Fruit fly (Drosophila melanogaster): ENCODE data around the gene Ibf1.
A peak's percentile ranks its signal among the peaks of the same experiment; 100 is the strongest.

Ibf1 gene

dm6 chr3R:9220064-9220864 lies 38.5 kb upstream of the Ibf1 start:
- TF ChIP-seq psq (GFP tag; optimal IDR thresholded peaks at IDR 0.05), result peak; percentile 96
- TF ChIP-seq fru (GFP tag; optimal IDR thresholded peaks at IDR 0.05), result peak; percentile 56
- TF ChIP-seq rgr (GFP tag; optimal IDR thresholded peaks at IDR 0.05), result peak; percentile 43
- peak; percentile 29 for TF ChIP-seq sv (GFP tag; optimal IDR thresholded peaks at IDR 0.05)
- TF ChIP-seq lola (GFP tag; optimal IDR thresholded peaks at IDR 0.05), result no peak
- TF ChIP-seq GATAd (GFP tag; optimal IDR thresholded peaks at IDR 0.05), result no peak
- TF ChIP-seq br (GFP tag; optimal IDR thresholded peaks at IDR 0.05), result peak; percentile 33
- no peak for TF ChIP-seq pan (optimal IDR thresholded peaks at IDR 0.05)
- TF ChIP-seq foxo (GFP tag; optimal IDR thresholded peaks at IDR 0.05), result peak in 1 of 2 experiments; percentile 30
- peak; percentile 18 for TF ChIP-seq ey (GFP tag; optimal IDR thresholded peaks at IDR 0.05)
- peak; percentile 5 for TF ChIP-seq HLH106 (tag; optimal IDR thresholded peaks at IDR 0.05)
- TF ChIP-seq OdsH (GFP tag; optimal IDR thresholded peaks at IDR 0.05), result peak; percentile 9
- TF ChIP-seq h (GFP tag; optimal IDR thresholded peaks at IDR 0.05), result peak; percentile 25

dm6 chr3R:9222355-9222754 lies 36.4 kb upstream of the Ibf1 start:
- TF ChIP-seq N (GFP tag; optimal IDR thresholded peaks at IDR 0.05) (no peak), usp (GFP tag; optimal IDR thresholded peaks at IDR 0.05) (no peak), lola (GFP tag; optimal IDR thresholded peaks at IDR 0.05) (no peak), Mio (GFP tag; optimal IDR thresholded peaks at IDR 0.05) (no peak), Vsx2 (GFP tag; optimal IDR thresholded peaks at IDR 0.05; ENCODE audit: partially characterized antibody) (no peak), HLH106 (tag; optimal IDR thresholded peaks at IDR 0.05) (no peak), h (GFP tag; optimal IDR thresholded peaks at IDR 0.05) (no peak), dl (GFP tag; optimal IDR thresholded peaks at IDR 0.05; ENCODE audit: insufficient read depth in 1 of 2, partially characterized antibody in 2 of 2) (no peak), CrebA (GFP tag; optimal IDR thresholded peaks at IDR 0.05; ENCODE audit: borderline replicate concordance) (no peak), jim (GFP tag; optimal IDR thresholded peaks at IDR 0.05) (no peak), sv (GFP tag; optimal IDR thresholded peaks at IDR 0.05) (no peak), Hr83 (GFP tag; optimal IDR thresholded peaks at IDR 0.05; ENCODE audit: poor library complexity, severe bottlenecking) (no peak), pan (optimal IDR thresholded peaks at IDR 0.05) (no peak), Sp1 (GFP tag; optimal IDR thresholded peaks at IDR 0.05) (no peak), foxo (GFP tag; optimal IDR thresholded peaks at IDR 0.05) (no peak), CG9705 (GFP tag; optimal IDR thresholded peaks at IDR 0.05) (no peak)

- peak; percentile 17 for TF ChIP-seq h (GFP tag; optimal IDR thresholded peaks at IDR 0.05)
- TF ChIP-seq ey (GFP tag; optimal IDR thresholded peaks at IDR 0.05), result no peak
- TF ChIP-seq HLH106 (tag; optimal IDR thresholded peaks at IDR 0.05), result no peak
- peak; percentile 1 for TF ChIP-seq rgr (GFP tag; optimal IDR thresholded peaks at IDR 0.05)
- peak; percentile 8 for TF ChIP-seq OdsH (GFP tag; optimal IDR thresholded peaks at IDR 0.05)
- TF ChIP-seq psq (GFP tag; optimal IDR thresholded peaks at IDR 0.05), result peak; percentile 5
- TF ChIP-seq sv (GFP tag; optimal IDR thresholded peaks at IDR 0.05), result peak; percentile 47
- TF ChIP-seq foxo (GFP tag; optimal IDR thresholded peaks at IDR 0.05), result peak in 1 of 2 experiments; percentile 23
Measured at dm6 chr3R:9224807-9225206, 34.0 kb upstream of the Ibf1 start.

- peak; percentile 8 for TF ChIP-seq fru (GFP tag; optimal IDR thresholded peaks at IDR 0.05)
- TF ChIP-seq GATAd (GFP tag; optimal IDR thresholded peaks at IDR 0.05), result no peak
- TF ChIP-seq Hr83 (GFP tag; optimal IDR thresholded peaks at IDR 0.05; ENCODE audit: poor library complexity, severe bottlenecking), result no peak
- peak; percentile 3 for TF ChIP-seq Vsx2 (GFP tag; optimal IDR thresholded peaks at IDR 0.05; ENCODE audit: partially characterized antibody)
- no peak for TF ChIP-seq rgr (GFP tag; optimal IDR thresholded peaks at IDR 0.05)
- no peak for TF ChIP-seq pan (optimal IDR thresholded peaks at IDR 0.05)
- no peak for TF ChIP-seq psq (GFP tag; optimal IDR thresholded peaks at IDR 0.05)
Measured at dm6 chr3R:9226146-9226545, 32.6 kb upstream of the Ibf1 start.

- TF ChIP-seq woc (GFP tag; optimal IDR thresholded peaks at IDR 0.05) (peak; percentile 5), dl (GFP tag; optimal IDR thresholded peaks at IDR 0.05; ENCODE audit: insufficient read depth in 1 of 2, partially characterized antibody in 2 of 2) (peak; percentile 32 to 65), Dif (GFP tag; optimal IDR thresholded peaks at IDR 0.05; ENCODE audit: partially characterized antibody) (peak; percentile 75), OdsH (GFP tag; optimal IDR thresholded peaks at IDR 0.05) (no peak), Abd-B (GFP tag; optimal IDR thresholded peaks at IDR 0.05) (no peak), CG32264 (GFP tag; optimal IDR thresholded peaks at IDR 0.05) (no peak), psq (GFP tag; optimal IDR thresholded peaks at IDR 0.05) (peak; percentile 94), CG9705 (GFP tag; optimal IDR thresholded peaks at IDR 0.05) (no peak), Sp1 (GFP tag; optimal IDR thresholded peaks at IDR 0.05) (no peak), Rel (GFP tag; optimal IDR thresholded peaks at IDR 0.05) (no peak), Rel (tag; optimal IDR thresholded peaks at IDR 0.05) (peak; percentile 93), Vsx2 (GFP tag; optimal IDR thresholded peaks at IDR 0.05; ENCODE audit: partially characterized antibody) (peak; percentile 73), sage (GFP tag; optimal IDR thresholded peaks at IDR 0.05) (no peak), h (GFP tag; optimal IDR thresholded peaks at IDR 0.05) (no peak), pan (optimal IDR thresholded peaks at IDR 0.05) (no peak)
Measured at dm6 chr3R:9226701-9227313, 32.0 kb upstream of the Ibf1 start.
